Worm (Caenorhabditis elegans) whole organism, L4 larva: ENCODE measurements around the gene C25F9.8.
A peak's percentile ranks its signal among the peaks of the same experiment; 100 is the strongest.

ENCODE experiments used
- F37D6.2 ChIP-seq: sonication (generic microtip); optimal IDR thresholded peaks from 2 replicates; lab custom pipeline; 2016; ENCODE audit warnings: mild to moderate bottlenecking, missing genetic modification characterization, missing compliant biosample characterization
- Y48G9A.11 ChIP-seq: fragments of 200-800 bp; sonication (Bioruptor generic); IDR thresholded peaks from 2 replicates; pipeline ENCODE4 v1.3.6; 2022; ENCODE audit warnings: missing genetic modification reagents, missing genetic modification characterization, missing compliant biosample characterization
- ZK337.2 ChIP-seq: fragments of 200-800 bp; sonication (Bioruptor generic); IDR thresholded peaks from 2 replicates; pipeline ENCODE4 v1.3.6; 2022; ENCODE audit warnings: missing genetic modification reagents, missing genetic modification characterization, missing compliant biosample characterization
- ceh-20 ChIP-seq: fragments of 200-800 bp; sonication (Bioruptor generic); IDR thresholded peaks from 2 replicates; pipeline ENCODE4 v1.3.6; 2022; ENCODE audit warnings: missing genetic modification reagents, missing genetic modification characterization, missing compliant biosample characterization
- ceh-44 ChIP-seq: fragments of 200-800 bp; sonication (Bioruptor generic); IDR thresholded peaks from 2 replicates; pipeline ENCODE4 v1.3.6; 2022; ENCODE audit warnings: missing genetic modification reagents, missing genetic modification characterization, missing compliant biosample characterization
- ceh-82 ChIP-seq: sonication (generic microtip); optimal IDR thresholded peaks from 2 replicates; lab custom pipeline; 2017; ENCODE audit warnings: missing biosample characterization, missing genetic modification characterization
- cey-2 ChIP-seq: sonication (generic microtip); optimal IDR thresholded peaks from 3 replicates; lab custom pipeline; 2017; ENCODE audit warnings: missing genetic modification characterization, mild to moderate bottlenecking, missing compliant biosample characterization, antibody characterized with exemption, borderline replicate concordance; ENCODE audit not compliant: insufficient read depth
- daf-16 ChIP-seq, 3 experiments: sonication (generic microtip); optimal IDR thresholded peaks; 2 replicates each; lab custom pipeline; 2016 to 2017; ENCODE audit warnings: missing genetic modification characterization in 3 of 3, missing genetic modification reagents in 3 of 3, mild to moderate bottlenecking in 2 of 3, missing compliant biosample characterization in 2 of 3, missing biosample characterization in 1 of 3, moderate library complexity in 1 of 3
- daf-8 ChIP-seq: fragments of 200-800 bp; sonication (Bioruptor generic); IDR thresholded peaks from 2 replicates; pipeline ENCODE4 v1.3.6; 2022; ENCODE audit warnings: missing genetic modification characterization, missing compliant biosample characterization
- dmd-8 ChIP-seq: fragments of 200-800 bp; sonication (Bioruptor generic); IDR thresholded peaks from 2 replicates; pipeline ENCODE4 v1.3.6; 2022; ENCODE audit warnings: missing genetic modification characterization, missing compliant biosample characterization
- dpl-1 ChIP-seq: fragments of 150-350 bp; optimal IDR thresholded peaks from 2 replicates; lab custom pipeline; 2014; ENCODE audit warnings: missing biosample characterization, missing genetic modification reagents, missing genetic modification characterization
- dve-1 ChIP-seq: sonication (generic microtip); optimal IDR thresholded peaks from 2 replicates; lab custom pipeline; 2017; ENCODE audit warnings: antibody characterized with exemption, mild to moderate bottlenecking, missing genetic modification characterization, missing compliant biosample characterization; ENCODE audit not compliant: insufficient read depth
- egl-43 ChIP-seq: fragments of 200-800 bp; sonication (Bioruptor generic); IDR thresholded peaks from 2 replicates; pipeline ENCODE4 v1.3.6; 2022; ENCODE audit warnings: missing genetic modification reagents, missing genetic modification characterization, missing compliant biosample characterization
- hlh-11 ChIP-seq: fragments of 200-800 bp; sonication (Bioruptor generic); optimal IDR thresholded peaks from 2 replicates; lab custom pipeline; 2018; ENCODE audit warnings: mild to moderate bottlenecking, missing genetic modification characterization, missing compliant biosample characterization
- jun-1 ChIP-seq: fragments of 150-350 bp; optimal IDR thresholded peaks from 2 replicates; lab custom pipeline; 2014; ENCODE audit warnings: missing biosample characterization, missing genetic modification reagents, missing genetic modification characterization
- lin-13 ChIP-seq: fragments of 150-350 bp; optimal IDR thresholded peaks from 2 replicates; lab custom pipeline; 2014; ENCODE audit warnings: missing biosample characterization, missing genetic modification reagents, missing genetic modification characterization
- lin-15B ChIP-seq: fragments of 150-350 bp; sonication (generic microtip); optimal IDR thresholded peaks from 3 replicates; lab custom pipeline; 2014; ENCODE audit warnings: missing biosample characterization, missing genetic modification characterization
- lin-38 ChIP-seq: fragments of 200-800 bp; sonication (Bioruptor generic); IDR thresholded peaks from 2 replicates; pipeline ENCODE4 v1.3.6; 2022; ENCODE audit warnings: missing genetic modification reagents, missing genetic modification characterization, missing compliant biosample characterization
- lsy-2 ChIP-seq, 2 experiments: fragments of 150-350 bp in 1 of 2; sonication (generic microtip) in 1 of 2; optimal IDR thresholded peaks; 2 replicates each; lab custom pipeline; 2014 to 2017; ENCODE audit warnings: missing biosample characterization in 2 of 2, missing genetic modification characterization in 2 of 2
- madf-9 ChIP-seq: fragments of 200-800 bp; sonication (Bioruptor generic); conservative IDR thresholded peaks from 2 replicates; pipeline ENCODE4 v1.3.6; 2022; ENCODE audit warnings: missing genetic modification reagents, missing genetic modification characterization, missing compliant biosample characterization
- mdl-1 ChIP-seq, 2 experiments: fragments of 150-350 bp in 1 of 2; sonication (generic microtip) in 1 of 2; optimal IDR thresholded peaks; 2 replicates each; lab custom pipeline; 2014 to 2017; ENCODE audit warnings: missing biosample characterization in 2 of 2, missing genetic modification characterization in 2 of 2
- mdt-29 ChIP-seq: fragments of 200-800 bp; sonication (Bioruptor generic); IDR thresholded peaks from 2 replicates; pipeline ENCODE4 v1.3.6; 2022; ENCODE audit warnings: missing genetic modification reagents, missing genetic modification characterization, missing compliant biosample characterization
- mxl-2 ChIP-seq: fragments of 200-800 bp; sonication (Bioruptor generic); conservative IDR thresholded peaks from 2 replicates; pipeline ENCODE4 v1.3.6; 2022; ENCODE audit warnings: missing genetic modification reagents, missing genetic modification characterization, missing compliant biosample characterization
- nhr-11 ChIP-seq: fragments of 150-350 bp; optimal IDR thresholded peaks from 2 replicates; lab custom pipeline; 2014; ENCODE audit warnings: missing biosample characterization, missing genetic modification characterization
- nhr-237 ChIP-seq: sonication (generic microtip); optimal IDR thresholded peaks from 2 replicates; lab custom pipeline; 2017; ENCODE audit warnings: missing biosample characterization, missing genetic modification characterization
- nhr-28 ChIP-seq: fragments of 150-350 bp; optimal IDR thresholded peaks from 2 replicates; lab custom pipeline; 2014; ENCODE audit warnings: missing biosample characterization, missing genetic modification characterization
- nhr-41 ChIP-seq: fragments of 200-800 bp; sonication (Bioruptor generic); IDR thresholded peaks from 2 replicates; pipeline ENCODE4 v1.3.6; 2022; ENCODE audit warnings: missing genetic modification reagents, missing genetic modification characterization, missing compliant biosample characterization
- nhr-48 ChIP-seq: sonication (generic microtip); optimal IDR thresholded peaks from 2 replicates; lab custom pipeline; 2016; ENCODE audit warnings: mild to moderate bottlenecking, missing genetic modification characterization, missing compliant biosample characterization
- php-3 ChIP-seq: fragments of 200-800 bp; sonication (Bioruptor generic); IDR thresholded peaks from 2 replicates; pipeline ENCODE4 v1.3.6; 2022; ENCODE audit warnings: missing genetic modification reagents, missing genetic modification characterization, missing compliant biosample characterization
- pqm-1 ChIP-seq: sonication (generic microtip); optimal IDR thresholded peaks from 2 replicates; lab custom pipeline; 2017; ENCODE audit warnings: missing biosample characterization, missing genetic modification characterization
- saeg-2 ChIP-seq: fragments of 200-800 bp; sonication (Bioruptor generic); IDR thresholded peaks from 2 replicates; pipeline ENCODE4 v1.3.6; 2022; ENCODE audit warnings: missing genetic modification reagents, missing genetic modification characterization, missing compliant biosample characterization
- skn-1 ChIP-seq: fragments of 150-350 bp; optimal IDR thresholded peaks from 2 replicates; lab custom pipeline; 2014; ENCODE audit warnings: missing biosample characterization, missing genetic modification characterization
- snpc-1.2 ChIP-seq: fragments of 200-800 bp; sonication (Bioruptor generic); IDR thresholded peaks from 2 replicates; pipeline ENCODE4 v1.3.6; 2022; ENCODE audit warnings: missing genetic modification reagents, missing genetic modification characterization, missing compliant biosample characterization
- unc-62 ChIP-seq, 3 experiments: fragments of 150-350 bp in 1 of 3; sonication (generic microtip); optimal IDR thresholded peaks in 2 of 3; peaks in 1 of 3; 1 replicate in 1 of 3; 2 replicates in 2 of 3; lab custom pipeline; 2014 to 2017; ENCODE audit warnings: missing biosample characterization in 3 of 3, missing genetic modification characterization in 3 of 3, missing genetic modification reagents in 3 of 3, missing genotype in 1 of 3
- zag-1 ChIP-seq: fragments of 150-350 bp; optimal IDR thresholded peaks from 2 replicates; lab custom pipeline; 2014; ENCODE audit warnings: missing biosample characterization, missing genetic modification characterization
- zfp-2 ChIP-seq: sonication (generic microtip); optimal IDR thresholded peaks from 2 replicates; lab custom pipeline; 2016; ENCODE audit warnings: mild to moderate bottlenecking, missing genetic modification characterization, missing compliant biosample characterization
- zip-2 ChIP-seq: fragments of 150-350 bp; optimal IDR thresholded peaks from 2 replicates; lab custom pipeline; 2014; ENCODE audit warnings: missing biosample characterization, missing genetic modification characterization

Gene C25F9.8

DNA sequence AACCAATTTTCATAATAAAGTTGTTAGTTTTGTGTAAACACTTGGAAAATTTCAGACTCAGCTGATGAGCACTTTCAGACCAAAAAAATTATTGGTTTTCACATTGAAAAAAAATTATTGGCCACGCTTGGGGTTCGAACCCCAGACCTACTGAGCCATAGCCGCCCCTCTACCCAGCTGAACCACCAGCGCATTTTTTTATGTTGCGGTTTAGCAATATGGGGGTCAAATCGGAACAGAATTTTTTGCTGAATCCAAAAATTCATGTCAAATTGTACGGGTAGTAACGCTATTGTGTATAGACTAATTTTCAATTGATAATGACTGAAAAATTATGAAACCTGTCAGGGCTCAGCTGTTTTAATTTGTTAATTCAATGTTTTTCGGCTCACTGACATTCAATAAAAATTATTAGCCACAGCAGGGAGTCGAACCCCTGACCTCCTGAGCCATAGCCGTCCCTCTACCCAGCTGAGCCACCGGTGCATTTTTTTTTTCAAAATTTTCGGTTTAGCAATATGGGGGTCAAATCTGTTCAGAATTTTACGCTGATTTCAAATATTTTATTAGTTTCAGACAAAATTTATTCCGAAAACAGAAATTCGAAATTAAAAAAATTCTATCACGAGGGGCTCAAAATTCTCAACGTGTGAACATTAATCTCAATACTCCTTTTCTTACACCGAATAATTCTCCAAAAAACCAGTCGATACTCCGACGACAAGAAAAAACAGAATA lies 1.9 kb downstream of the C25F9.8 start:
- TF ChIP-seq egl-43 (GFP tag; lab: Robert Waterston, UW) (no peak), lin-38 (GFP tag; lab: Robert Waterston, UW) (0 out of 2 replicates have a peak, but pooled peaks have one; percentile 34), unc-62 (GFP tag; optimal IDR thresholded peaks at IDR 0.05 in 1 of 2; lab: Kevin White, UChicago) (peak in 1 of 2 experiments; percentile 62), unc-62 (tag; optimal IDR thresholded peaks at IDR 0.05; lab: Kevin White, UChicago) (no peak), cey-2 (no peak), ZK337.2 (GFP tag; lab: Robert Waterston, UW) (no peak), snpc-1.2 (GFP tag; lab: Robert Waterston, UW) (no peak), lin-15B (tag; lab: Kevin White, UChicago) (no peak), lin-13 (no peak), madf-9 (no peak), Y48G9A.11 (GFP tag; lab: Robert Waterston, UW) (no peak), ceh-20 (GFP tag; lab: Robert Waterston, UW) (no peak), skn-1 (no peak), dpl-1 (no peak)

ce11 chrV:19398396-19398795 lies 3.5 kb downstream of the C25F9.8 start:
- TF ChIP-seq nhr-11 (no peak), ceh-82 (no peak), lsy-2 (tag; optimal IDR thresholded peaks at IDR 0.05; lab: Kevin White, UChicago) (no peak)

ce11 chrV:19398882-19399281 lies 4.0 kb downstream of the C25F9.8 start, which contains the start of gene C25F9.13:
Gene C25F9.13 (minus strand): TSS chrV:19398982.
- TF ChIP-seq nhr-237 (tag; lab: Kevin White, UChicago) (no peak), jun-1 (no peak), lin-38 (GFP tag; lab: Robert Waterston, UW) (no peak), ceh-44 (GFP tag; lab: Robert Waterston, UW) (no peak), saeg-2 (GFP tag; lab: Robert Waterston, UW) (no peak), mxl-2 (no peak), nhr-48 (tag; lab: Kevin White, UChicago) (no peak), zfp-2 (tag; lab: Kevin White, UChicago) (no peak), ceh-20 (GFP tag; lab: Robert Waterston, UW) (no peak), egl-43 (GFP tag; lab: Robert Waterston, UW) (no peak), dve-1 (tag; lab: Kevin White, UChicago) (no peak), skn-1 (no peak)

- peak; percentile 3 for TF ChIP-seq zip-2 (tag; lab: Kevin White, UChicago)
- TF ChIP-seq php-3 (GFP tag; lab: Robert Waterston, UW) = peak; percentile 92
Observed at ce11 chrV:19399282-19399681, 4.4 kb downstream of the C25F9.8 start.

- TF ChIP-seq dmd-8 = no peak
- TF ChIP-seq nhr-41 = no peak
- TF ChIP-seq F37D6.2 (tag; lab: Kevin White, UChicago) = no peak
- no peak for TF ChIP-seq zag-1
Observed at ce11 chrV:19400619-19401018, 5.8 kb downstream of the C25F9.8 start, which contains the start of gene srw-86. Gene srw-86 (minus strand): TSS chrV:19400719.

ce11 chrV:19401429-19401828 lies 6.6 kb downstream of the C25F9.8 start:
- peak; percentile 28 for TF ChIP-seq hlh-11 (tag; lab: Kevin White, UChicago)
- peak; percentile 5 for TF ChIP-seq nhr-28 (tag; lab: Kevin White, UChicago)
- peak; percentile 48 for TF ChIP-seq dve-1 (tag; lab: Kevin White, UChicago)
- TF ChIP-seq mdl-1 (tag; optimal IDR thresholded peaks at IDR 0.05; lab: Kevin White, UChicago) = no peak
- TF ChIP-seq pqm-1 (tag; lab: Kevin White, UChicago) = peak; percentile 23
- TF ChIP-seq zip-2 (tag; lab: Kevin White, UChicago) = peak; percentile 50
- no peak for TF ChIP-seq daf-16 (GFP tag; optimal IDR thresholded peaks at IDR 0.05; lab: Kevin White, UChicago)
- peak; percentile 79 for TF ChIP-seq daf-16 (tag; optimal IDR thresholded peaks at IDR 0.05; lab: Kevin White, UChicago)
- TF ChIP-seq mdt-29 (GFP tag; lab: Robert Waterston, UW) = no peak
- peak; percentile 97 for TF ChIP-seq php-3 (GFP tag; lab: Robert Waterston, UW)
- TF ChIP-seq daf-8 (GFP tag; lab: Robert Waterston, UW) = no peak
